Fruit fly (Drosophila melanogaster) whole organism, adult: ENCODE data around the gene rk.
A peak's percentile ranks its signal among the peaks of the same experiment; 100 is the strongest.

ENCODE experiments used
- CG11617 ChIP-seq: fragments of 200-800 bp; sonication (Bioruptor generic); optimal IDR thresholded peaks from 2 replicates; lab custom pipeline; 2017; ENCODE audit warnings: mild to moderate bottlenecking, missing biosample characterization, missing genetic modification reagents, missing genetic modification characterization
- CG12768 ChIP-seq: fragments of 200-800 bp; sonication (Bioruptor generic); optimal IDR thresholded peaks from 2 replicates; lab custom pipeline; 2017; ENCODE audit warnings: missing biosample characterization, missing genetic modification characterization, mild to moderate bottlenecking, moderate library complexity, missing genetic modification reagents
- CG14711 ChIP-seq: fragments of 200-800 bp; sonication (Bioruptor generic); optimal IDR thresholded peaks from 2 replicates; lab custom pipeline; 2018; ENCODE audit warnings: missing biosample characterization, mild to moderate bottlenecking, missing genetic modification characterization, moderate library complexity
- CG1620 ChIP-seq: fragments of 200-800 bp; sonication (Bioruptor generic); optimal IDR thresholded peaks from 2 replicates; lab custom pipeline; 2016; ENCODE audit warnings: missing biosample characterization, missing genetic modification characterization
- CG33017 ChIP-seq: fragments of 200-800 bp; sonication (Bioruptor generic); optimal IDR thresholded peaks from 2 replicates; lab custom pipeline; 2018; ENCODE audit warnings: missing biosample characterization, mild to moderate bottlenecking, missing genetic modification characterization, moderate library complexity
- CG5204 ChIP-seq: fragments of 200-800 bp; sonication (Bioruptor generic); optimal IDR thresholded peaks from 2 replicates; lab custom pipeline; 2016; ENCODE audit warnings: missing biosample characterization, missing genetic modification characterization
- CG7045 ChIP-seq: fragments of 200-800 bp; sonication (Bioruptor generic); optimal IDR thresholded peaks from 2 replicates; lab custom pipeline; 2017; ENCODE audit warnings: missing biosample characterization, mild to moderate bottlenecking, missing genetic modification characterization
- CG7101 ChIP-seq: fragments of 200-800 bp; sonication (Bioruptor generic); optimal IDR thresholded peaks from 2 replicates; lab custom pipeline; 2018; ENCODE audit warnings: missing biosample characterization, mild to moderate bottlenecking, missing genetic modification characterization, moderate library complexity
- Clk ChIP-seq: fragments of 200-800 bp; sonication (Bioruptor generic); optimal IDR thresholded peaks from 2 replicates; lab custom pipeline; 2017; ENCODE audit warnings: missing biosample characterization, missing genetic modification characterization
- Crg-1 ChIP-seq: fragments of 200-800 bp; sonication (Bioruptor generic); optimal IDR thresholded peaks from 2 replicates; lab custom pipeline; 2016; ENCODE audit warnings: missing biosample characterization, missing genetic modification characterization
- Hr96 ChIP-seq: fragments of 200-800 bp; sonication (Bioruptor generic); optimal IDR thresholded peaks from 2 replicates; lab custom pipeline; 2016; ENCODE audit warnings: missing biosample characterization, missing genetic modification characterization
- Mnt ChIP-seq: fragments of 200-800 bp; sonication (Bioruptor generic); optimal IDR thresholded peaks from 2 replicates; lab custom pipeline; 2016; ENCODE audit warnings: missing biosample characterization, mild to moderate bottlenecking, missing genetic modification characterization
- bab1 ChIP-seq: fragments of 200-800 bp; sonication (Bioruptor generic); optimal IDR thresholded peaks from 3 replicates; lab custom pipeline; 2019; ENCODE audit warnings: missing biosample characterization, mild to moderate bottlenecking, missing genetic modification characterization, moderate library complexity
- cic ChIP-seq: fragments of 200-800 bp; sonication (Bioruptor generic); optimal IDR thresholded peaks from 2 replicates; lab custom pipeline; 2017; ENCODE audit warnings: missing biosample characterization, mild to moderate bottlenecking, missing genetic modification characterization, moderate library complexity
- cnc ChIP-seq, 2 experiments: fragments of >200 bp; optimal IDR thresholded peaks; 2 replicates each; lab custom pipeline; 2017
- kay ChIP-seq: fragments of 200-800 bp; sonication (Bioruptor generic); peaks from one replicate; lab custom pipeline; 2016; ENCODE audit warnings: missing biosample characterization, missing genetic modification characterization, borderline replicate concordance
- ovo ChIP-seq: fragments of 200-800 bp; sonication (Bioruptor generic); optimal IDR thresholded peaks from 2 replicates; lab custom pipeline; 2016; ENCODE audit warnings: missing biosample characterization, missing genetic modification characterization
- pad ChIP-seq: fragments of 200-800 bp; sonication (Bioruptor generic); optimal IDR thresholded peaks from 3 replicates; lab custom pipeline; 2017; ENCODE audit warnings: missing biosample characterization, missing genetic modification characterization, mild to moderate bottlenecking, moderate library complexity, missing genetic modification reagents
- tj ChIP-seq: fragments of 200-800 bp; sonication (Bioruptor generic); optimal IDR thresholded peaks from 3 replicates; lab custom pipeline; 2017; ENCODE audit warnings: missing biosample characterization, mild to moderate bottlenecking, missing genetic modification characterization, moderate library complexity
- toe ChIP-seq: fragments of 200-800 bp; sonication (Bioruptor generic); optimal IDR thresholded peaks from 2 replicates; lab custom pipeline; 2016; ENCODE audit warnings: missing biosample characterization, missing genetic modification characterization

The rk gene

dm6 chr2L:14022130-14022735, 21.2 kb upstream of the rk start:
- TF ChIP-seq cnc (optimal IDR thresholded peaks at IDR 0.05; lab: Kevin White, UChicago), result no peak
- TF ChIP-seq CG33017, result peak; percentile 93
- TF ChIP-seq Crg-1 (GFP tag; lab: Kevin White, UChicago), result no peak
- TF ChIP-seq Clk (GFP tag; lab: Kevin White, UChicago), result peak; percentile 32
- TF ChIP-seq CG14711 (tag; lab: Kevin White, UChicago), result peak; percentile 88
- peak; percentile 28 for TF ChIP-seq cic
- peak; percentile 38 for TF ChIP-seq Mnt
- peak; percentile 77 for TF ChIP-seq bab1
- peak; percentile 20 for TF ChIP-seq toe (GFP tag; lab: Kevin White, UChicago)
- peak; percentile 85 for TF ChIP-seq tj (GFP tag; lab: Kevin White, UChicago)
- TF ChIP-seq CG12768 (GFP tag; lab: Kevin White, UChicago), result peak; percentile 71
- no peak for TF ChIP-seq ovo (GFP tag; lab: Kevin White, UChicago)
- TF ChIP-seq CG1620 (GFP tag; lab: Kevin White, UChicago), result peak; percentile 20
- TF ChIP-seq kay, result peak; percentile 67
- peak; percentile 64 for TF ChIP-seq CG5204 (GFP tag; lab: Kevin White, UChicago)
- peak; percentile 29 for TF ChIP-seq Hr96 (GFP tag; lab: Kevin White, UChicago)
- peak; percentile 81 for TF ChIP-seq CG11617 (GFP tag; lab: Kevin White, UChicago)
- TF ChIP-seq CG7045 (GFP tag; lab: Kevin White, UChicago), result peak; percentile 94
- peak; percentile 92 for TF ChIP-seq CG7101
- TF ChIP-seq pad, result peak; percentile 57

- TF ChIP-seq Hr96 (GFP tag; lab: Kevin White, UChicago) (no peak), ovo (GFP tag; lab: Kevin White, UChicago) (peak; percentile 74), Crg-1 (GFP tag; lab: Kevin White, UChicago) (no peak), pad (peak; percentile 98), cic (no peak), CG14711 (tag; lab: Kevin White, UChicago) (no peak), CG5204 (GFP tag; lab: Kevin White, UChicago) (no peak), kay (no peak), CG7045 (GFP tag; lab: Kevin White, UChicago) (no peak), bab1 (no peak)
Observed at dm6 chr2L:14021646-14022129, 20.6 kb upstream of the rk start.

- TF ChIP-seq kay, result peak; percentile 62
- TF ChIP-seq CG7101, result peak; percentile 5
- no peak for TF ChIP-seq Crg-1 (GFP tag; lab: Kevin White, UChicago)
Observed at dm6 chr2L:14020875-14021643, 20.0 kb upstream of the rk start.

- TF ChIP-seq Crg-1 (GFP tag; lab: Kevin White, UChicago) (no peak), pad (peak; percentile 33), kay (peak; percentile 89), Hr96 (GFP tag; lab: Kevin White, UChicago) (no peak), CG11617 (GFP tag; lab: Kevin White, UChicago) (no peak), CG7045 (GFP tag; lab: Kevin White, UChicago) (no peak)
Observed at dm6 chr2L:14020545-14020874, 19.5 kb upstream of the rk start.

dm6 chr2L:14020108-14020507, 19.1 kb upstream of the rk start, which contains the start of gene NimC3:
Gene NimC3, minus strand, starts transcription at chr2L:14020208.
- TF ChIP-seq bab1, result no peak
- no peak for TF ChIP-seq Crg-1 (GFP tag; lab: Kevin White, UChicago)
- TF ChIP-seq CG11617 (GFP tag; lab: Kevin White, UChicago), result no peak
- TF ChIP-seq ovo (GFP tag; lab: Kevin White, UChicago), result no peak

- TF ChIP-seq CG7045 (GFP tag; lab: Kevin White, UChicago) (no peak), Hr96 (GFP tag; lab: Kevin White, UChicago) (no peak), cic (no peak), CG33017 (no peak)
Observed at dm6 chr2L:14019654-14020053, 18.6 kb upstream of the rk start.

dm6 chr2L:14015109-14015508, 14.1 kb upstream of the rk start:
- TF ChIP-seq CG11617 (GFP tag; lab: Kevin White, UChicago) (no peak), toe (GFP tag; lab: Kevin White, UChicago) (no peak), Clk (GFP tag; lab: Kevin White, UChicago) (no peak), CG7101 (no peak), CG14711 (tag; lab: Kevin White, UChicago) (no peak), CG33017 (no peak), bab1 (no peak), Crg-1 (GFP tag; lab: Kevin White, UChicago) (no peak), CG1620 (GFP tag; lab: Kevin White, UChicago) (no peak), cic (no peak), pad (no peak), Mnt (no peak), kay (no peak), ovo (GFP tag; lab: Kevin White, UChicago) (no peak), CG5204 (GFP tag; lab: Kevin White, UChicago) (no peak), CG7045 (GFP tag; lab: Kevin White, UChicago) (no peak), cnc (optimal IDR thresholded peaks at IDR 0.05; lab: Kevin White, UChicago) (no peak), Hr96 (GFP tag; lab: Kevin White, UChicago) (no peak), tj (GFP tag; lab: Kevin White, UChicago) (no peak)
